Worm (Caenorhabditis elegans): ENCODE data around the gene C07A12.2.

DNA sequence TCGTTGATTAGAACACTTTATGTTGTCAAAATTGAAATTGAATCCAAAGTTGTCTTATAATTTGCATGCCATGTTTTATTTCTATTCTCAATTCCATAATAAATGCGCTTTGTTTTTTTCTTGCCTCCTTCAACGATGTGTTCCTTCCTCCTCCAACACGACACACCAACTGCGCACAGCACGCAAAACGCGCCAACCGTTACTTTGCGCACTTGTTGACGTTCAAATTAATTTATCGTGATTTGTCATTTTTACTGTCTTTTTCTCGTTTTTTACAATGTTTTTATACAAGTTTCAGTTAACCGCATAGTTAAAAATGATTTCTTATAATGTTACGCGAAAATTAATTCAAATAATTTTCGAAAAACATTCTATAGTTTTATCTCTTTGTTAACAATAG lies 43.3 kb downstream of the C07A12.2 start:
- TF ChIP-seq jun-1 (tag; optimal IDR thresholded peaks at IDR 0.05) (peak; percentile 21), snpc-4 (tag; optimal IDR thresholded peaks at IDR 0.05) (peak; percentile 2), nhr-237 (tag; optimal IDR thresholded peaks at IDR 0.05) (no peak), nhr-77 (tag; optimal IDR thresholded peaks at IDR 0.05) (no peak), fkh-10 (GFP tag; optimal IDR thresholded peaks at IDR 0.05) (no peak), ceh-63 (GFP tag; optimal IDR thresholded peaks at IDR 0.05) (no peak), mdl-1 (tag; optimal IDR thresholded peaks at IDR 0.05) (peak in 1 of 2 experiments; percentile 14), fos-1 (tag; optimal IDR thresholded peaks at IDR 0.05) (no peak), dpl-1 (GFP tag; optimal IDR thresholded peaks at IDR 0.05) (peak; percentile 38 to 61 (median 55)), sox-4 (tag; optimal IDR thresholded peaks at IDR 0.05) (no peak), nhr-19 (GFP tag; conservative IDR thresholded peaks at IDR 0.05) (no peak; the same call in 1 of the 2 replicates), rnt-1 (tag; optimal IDR thresholded peaks at IDR 0.05) (peak; percentile 45), lin-35 (GFP tag; optimal IDR thresholded peaks at IDR 0.05) (peak; percentile 10 to 60), aly-2 (tag; optimal IDR thresholded peaks at IDR 0.05) (no peak)
